Fruit fly (Drosophila melanogaster) whole organism: ENCODE results near the gene Tlk.

Experiments
- CG8478 ChIP-seq: fragments of >200 bp; optimal IDR thresholded peaks from 2 replicates; lab custom pipeline; 2018; ENCODE audit warnings: inconsistent platforms
- Dll ChIP-seq: fragments of >200 bp; optimal IDR thresholded peaks from 2 replicates; lab custom pipeline; 2017
- EcR ChIP-seq, 2 experiments: fragments of >200 bp; optimal IDR thresholded peaks; 2 replicates each; lab custom pipeline; 2017; ENCODE audit warnings: missing biosample characterization in 2 of 2, missing genetic modification characterization in 2 of 2, missing genetic modification reagents in 2 of 2
- pan ChIP-seq: fragments of >200 bp; optimal IDR thresholded peaks from 2 replicates; lab custom pipeline; 2017
- psq ChIP-seq: fragments of >200 bp; optimal IDR thresholded peaks from 2 replicates; lab custom pipeline; 2017
- usp ChIP-seq: fragments of >200 bp; optimal IDR thresholded peaks from 2 replicates; lab custom pipeline; 2017; ENCODE audit warnings: missing biosample characterization, missing genetic modification characterization, mixed read lengths

dm6 chrX:3671469-3672094 lies 48.2 kb upstream of the Tlk start, which contains the start of the genes Parg and Mnt:
- TF ChIP-seq usp (no peak), EcR (GFP tag; optimal IDR thresholded peaks at IDR 0.05; lab: Kevin White, UChicago) (no peak), psq (lab: Kevin White, UChicago) (no peak), CG8478 (lab: Kevin White, UChicago) (no peak), pan (lab: Kevin White, UChicago) (no peak), Dll (no peak)
